Worm (Caenorhabditis elegans) whole organism, L4/young adult: ENCODE results near the gene cest-16.

Source experiments
- W03F9.2 ChIP-seq: fragments of 150-350 bp; optimal IDR thresholded peaks from 2 replicates; lab custom pipeline; 2014; ENCODE audit warnings: missing biosample characterization, missing genetic modification characterization
- dao-5 ChIP-seq: sonication (generic microtip); optimal IDR thresholded peaks from 2 replicates; lab custom pipeline; 2016; ENCODE audit warnings: missing genotype, missing genetic modification characterization, moderate library complexity, missing compliant biosample characterization
- him-1 ChIP-seq: sonication (generic microtip); optimal IDR thresholded peaks from 2 replicates; lab custom pipeline; 2016; ENCODE audit warnings: missing genotype, missing genetic modification reagents, missing genetic modification characterization, missing compliant biosample characterization

ce11 chrX:6266739-6267138 lies 33.0 kb upstream of the cest-16 start, which contains the start of gene W05H9.2:
- TF ChIP-seq him-1 (tag; lab: Kevin White, UChicago) (no peak), W03F9.2 (tag; lab: Kevin White, UChicago) (no peak), dao-5 (tag; lab: Kevin White, UChicago) (no peak)
